Fruit fly (Drosophila melanogaster) whole organism, embryonic: ENCODE data around the gene fzo.

ENCODE experiments used
- CG10366 ChIP-seq: fragments of 200-800 bp; sonication (Bioruptor generic); IDR thresholded peaks from 2 replicates; pipeline ENCODE4 v1.3.6; 2022; ENCODE audit warnings: missing biosample characterization, missing genetic modification characterization
- CG11093 ChIP-seq: fragments of 200-800 bp; sonication (Bioruptor generic); IDR thresholded peaks from 3 replicates; pipeline ENCODE4 v1.3.6; 2022; ENCODE audit warnings: missing biosample characterization, missing genetic modification characterization
- CG13123 ChIP-seq: fragments of 200-800 bp; sonication (Bioruptor generic); optimal IDR thresholded peaks from 2 replicates; lab custom pipeline; 2016; ENCODE audit warnings: missing biosample characterization, missing genetic modification characterization
- CG13894 ChIP-seq: fragments of 200-800 bp; sonication (Bioruptor generic); optimal IDR thresholded peaks from 3 replicates; lab custom pipeline; 2018; ENCODE audit warnings: missing biosample characterization, mild to moderate bottlenecking, missing genetic modification characterization, moderate library complexity
- CG14667 ChIP-seq: fragments of 200-800 bp; sonication (Bioruptor generic); IDR thresholded peaks from 2 replicates; pipeline ENCODE4 v1.3.6; 2022; ENCODE audit warnings: missing biosample characterization, missing genetic modification characterization
- CG15514 ChIP-seq: fragments of 200-800 bp; sonication (Bioruptor generic); optimal IDR thresholded peaks from 3 replicates; lab custom pipeline; 2017; ENCODE audit warnings: missing biosample characterization, missing genetic modification characterization, mild to moderate bottlenecking, moderate library complexity, missing genetic modification reagents
- CG17186 ChIP-seq: fragments of 200-800 bp; sonication (Bioruptor generic); optimal IDR thresholded peaks from 3 replicates; lab custom pipeline; 2017; ENCODE audit warnings: missing biosample characterization, missing genetic modification reagents, missing genetic modification characterization
- CG17568 ChIP-seq: fragments of 200-800 bp; sonication (Bioruptor generic); optimal IDR thresholded peaks from 2 replicates; lab custom pipeline; 2018; ENCODE audit warnings: missing biosample characterization, mild to moderate bottlenecking, missing genetic modification characterization, moderate library complexity
- CG18599 ChIP-seq: fragments of 200-800 bp; sonication (Bioruptor generic); optimal IDR thresholded peaks from 3 replicates; lab custom pipeline; 2017; ENCODE audit warnings: missing biosample characterization, missing genetic modification characterization, mild to moderate bottlenecking, moderate library complexity, missing genetic modification reagents
- CG2678 ChIP-seq: fragments of 200-800 bp; sonication (Bioruptor generic); optimal IDR thresholded peaks from 3 replicates; lab custom pipeline; 2019; ENCODE audit warnings: missing biosample characterization, mild to moderate bottlenecking, missing genetic modification characterization, moderate library complexity
- CG3065 ChIP-seq: fragments of 200-800 bp; sonication (Bioruptor generic); optimal IDR thresholded peaks from 2 replicates; lab custom pipeline; 2016; ENCODE audit warnings: missing biosample characterization, missing genetic modification characterization
- CG31224 ChIP-seq: fragments of 200-800 bp; sonication (Bioruptor generic); IDR thresholded peaks from 2 replicates; pipeline ENCODE4 v1.3.6; 2022; ENCODE audit warnings: missing biosample characterization, missing genetic modification characterization
- CG32767 ChIP-seq: fragments of 200-800 bp; sonication (Bioruptor generic); IDR thresholded peaks from 2 replicates; pipeline ENCODE4 v1.3.6; 2022; ENCODE audit warnings: missing biosample characterization, missing genetic modification characterization
- CG42726 ChIP-seq: fragments of 200-800 bp; sonication (Bioruptor generic); IDR thresholded peaks from 2 replicates; pipeline ENCODE4 v1.3.6; 2022; ENCODE audit warnings: missing biosample characterization, missing genetic modification characterization; ENCODE audit not compliant: partially characterized antibody
- CG6272 ChIP-seq: fragments of 200-800 bp; sonication (Bioruptor generic); IDR thresholded peaks from 2 replicates; pipeline ENCODE4 v1.3.6; 2022; ENCODE audit warnings: missing biosample characterization, missing genetic modification characterization
- CG8765 ChIP-seq: fragments of 200-800 bp; sonication (Bioruptor generic); IDR thresholded peaks from 2 replicates; pipeline ENCODE4 v1.3.6; 2022; ENCODE audit warnings: missing biosample characterization, missing genetic modification characterization
- CG8924 ChIP-seq: fragments of 200-800 bp; optimal IDR thresholded peaks from 3 replicates; lab custom pipeline; 2019; ENCODE audit warnings: missing biosample characterization, mild to moderate bottlenecking, missing genetic modification characterization, moderate library complexity
- Ets65A ChIP-seq: fragments of 200-800 bp; sonication (Bioruptor generic); peaks from one replicate; lab custom pipeline; 2016; ENCODE audit warnings: missing biosample characterization, missing genetic modification characterization
- Fer2 ChIP-seq: fragments of 200-800 bp; sonication (Bioruptor generic); optimal IDR thresholded peaks from 2 replicates; lab custom pipeline; 2018; ENCODE audit warnings: missing biosample characterization, mild to moderate bottlenecking, missing genetic modification characterization, moderate library complexity
- Hr39 ChIP-seq: fragments of >200 bp; optimal IDR thresholded peaks from 2 replicates; lab custom pipeline; 2017
- Lhr ChIP-seq: fragments of 200-800 bp; sonication (Bioruptor generic); optimal IDR thresholded peaks from 3 replicates; lab custom pipeline; 2017; ENCODE audit warnings: mild to moderate bottlenecking, missing biosample characterization, missing genetic modification reagents, missing genetic modification characterization
- Lim3 ChIP-seq: fragments of 200-800 bp; sonication (Bioruptor generic); IDR thresholded peaks from 2 replicates; pipeline ENCODE4 v1.3.6; 2022; ENCODE audit warnings: missing biosample characterization, missing genetic modification characterization
- Mes4 ChIP-seq: fragments of 200-800 bp; sonication (Bioruptor generic); optimal IDR thresholded peaks from 2 replicates; lab custom pipeline; 2016; ENCODE audit warnings: missing biosample characterization, missing genetic modification characterization
- Nf-YB ChIP-seq: fragments of 200-800 bp; sonication (Bioruptor generic); optimal IDR thresholded peaks from 3 replicates; lab custom pipeline; 2019; ENCODE audit warnings: missing biosample characterization, mild to moderate bottlenecking, missing genetic modification characterization, moderate library complexity
- Ravus ChIP-seq: fragments of 200-800 bp; sonication (Bioruptor generic); IDR thresholded peaks from 2 replicates; pipeline ENCODE4 v1.3.6; 2022; ENCODE audit warnings: missing biosample characterization, missing genetic modification characterization
- Sry-β ChIP-seq: fragments of 200-800 bp; sonication (Bioruptor generic); optimal IDR thresholded peaks from 2 replicates; lab custom pipeline; 2018; ENCODE audit warnings: missing biosample characterization, mild to moderate bottlenecking, missing genetic modification characterization, moderate library complexity
- TFAM ChIP-seq: fragments of 200-800 bp; sonication (Bioruptor generic); optimal IDR thresholded peaks from 2 replicates; lab custom pipeline; 2017; ENCODE audit warnings: missing biosample characterization, missing genetic modification characterization, inconsistent platforms
- ara ChIP-seq: fragments of 200-800 bp; sonication (Bioruptor generic); IDR thresholded peaks from 2 replicates; pipeline ENCODE4 v1.3.6; 2022; ENCODE audit warnings: missing biosample characterization, missing genetic modification characterization
- bigmax ChIP-seq: fragments of 200-800 bp; sonication (Bioruptor generic); optimal IDR thresholded peaks from 2 replicates; lab custom pipeline; 2018; ENCODE audit warnings: missing biosample characterization, mild to moderate bottlenecking, missing genetic modification characterization
- bowl ChIP-seq: fragments of 200-800 bp; sonication (Bioruptor generic); IDR thresholded peaks from 2 replicates; pipeline ENCODE4 v1.3.6; 2022; ENCODE audit warnings: missing biosample characterization, missing genetic modification characterization
- cwo ChIP-seq: fragments of 200-800 bp; sonication (Bioruptor generic); optimal IDR thresholded peaks from 3 replicates; lab custom pipeline; 2017; ENCODE audit warnings: missing biosample characterization, missing genetic modification characterization, mild to moderate bottlenecking, moderate library complexity, missing genetic modification reagents
- esg ChIP-seq: fragments of 200-800 bp; sonication (Bioruptor generic); conservative IDR thresholded peaks from 2 replicates; pipeline ENCODE4 v1.3.6; 2022; ENCODE audit warnings: missing biosample characterization, missing genetic modification characterization
- eyg ChIP-seq: fragments of 200-800 bp; sonication (Bioruptor generic); optimal IDR thresholded peaks from 3 replicates; lab custom pipeline; 2016; ENCODE audit warnings: missing biosample characterization, missing genetic modification characterization
- fd64A ChIP-seq: fragments of 200-800 bp; sonication (Bioruptor generic); optimal IDR thresholded peaks from 3 replicates; lab custom pipeline; 2018; ENCODE audit warnings: missing biosample characterization, mild to moderate bottlenecking, missing genetic modification characterization
- grau ChIP-seq: fragments of 200-800 bp; optimal IDR thresholded peaks from 3 replicates; lab custom pipeline; 2019; ENCODE audit warnings: missing biosample characterization, mild to moderate bottlenecking, missing genetic modification characterization, moderate library complexity
- grn ChIP-seq: fragments of 200-800 bp; sonication (Bioruptor generic); optimal IDR thresholded peaks from 3 replicates; lab custom pipeline; 2017; ENCODE audit warnings: missing biosample characterization, missing genetic modification characterization
- gro ChIP-seq: fragments of 200-800 bp; sonication (Bioruptor generic); optimal IDR thresholded peaks from 2 replicates; lab custom pipeline; 2016; ENCODE audit warnings: missing biosample characterization, missing genetic modification characterization
- kay ChIP-seq: fragments of 200-800 bp; sonication (Bioruptor generic); optimal IDR thresholded peaks from 2 replicates; lab custom pipeline; 2016; ENCODE audit warnings: missing biosample characterization, missing genetic modification characterization
- maf-S ChIP-seq: fragments of 200-800 bp; sonication (Bioruptor generic); optimal IDR thresholded peaks from 2 replicates; lab custom pipeline; 2016; ENCODE audit warnings: missing biosample characterization, missing genetic modification characterization
- mirr ChIP-seq: fragments of 200-800 bp; sonication (Bioruptor generic); optimal IDR thresholded peaks from 3 replicates; lab custom pipeline; 2018; ENCODE audit warnings: missing biosample characterization, mild to moderate bottlenecking, missing genetic modification characterization
- sd ChIP-seq: fragments of 200-800 bp; sonication (Bioruptor generic); optimal IDR thresholded peaks from 3 replicates; lab custom pipeline; 2018; ENCODE audit warnings: missing biosample characterization, mild to moderate bottlenecking, missing genetic modification characterization, moderate library complexity
- seq ChIP-seq: fragments of 200-800 bp; sonication (Bioruptor generic); IDR thresholded peaks from 2 replicates; pipeline ENCODE4 v1.3.6; 2022; ENCODE audit warnings: missing biosample characterization, missing genetic modification characterization
- vnd ChIP-seq: fragments of 200-800 bp; sonication (Bioruptor generic); IDR thresholded peaks from 3 replicates; pipeline ENCODE4 v1.3.6; 2022; ENCODE audit warnings: missing biosample characterization, missing genetic modification characterization; ENCODE audit not compliant: partially characterized antibody

The fzo gene

DNA sequence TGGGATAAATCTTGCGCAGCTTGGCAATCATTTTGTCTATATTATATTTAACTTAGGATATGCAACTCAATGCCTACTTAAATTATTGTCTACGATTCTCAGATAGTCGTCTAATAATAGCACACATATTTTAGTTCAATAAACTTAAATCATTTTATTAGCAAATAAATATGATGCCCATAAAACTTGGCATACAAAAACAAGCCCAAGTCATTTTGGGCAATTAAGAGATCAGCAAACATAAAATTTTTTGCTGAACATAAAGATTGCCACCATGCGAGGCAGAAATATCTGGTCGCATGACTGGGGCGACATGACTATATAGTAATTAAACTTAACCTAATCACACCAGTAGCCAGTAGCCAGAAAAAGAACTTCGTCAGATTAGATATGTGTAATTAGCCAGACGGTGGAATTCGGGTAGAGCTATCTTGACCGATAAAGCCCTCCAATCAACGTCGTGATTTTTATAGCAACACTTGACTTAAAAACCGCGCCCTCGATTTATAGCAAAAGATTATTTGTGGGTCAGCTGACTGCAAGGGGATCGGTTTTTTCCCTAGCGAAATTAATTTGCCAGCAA, 42.5 kb downstream of the fzo start, which contains the start of gene CG13829 (continued):
- TF ChIP-seq grau (tag; lab: Kevin White, UChicago) (peak; percentile 7), CG31224 (no peak), bigmax (GFP tag; lab: Kevin White, UChicago) (peak; percentile 29), CG42726 (no peak), CG10366 (no peak), CG2678 (tag; lab: Kevin White, UChicago) (peak; percentile 58), eyg (no peak), CG8765 (no peak), Lhr (GFP tag; lab: Kevin White, UChicago) (no peak), CG14667 (GFP tag; lab: Robert Waterston, UW) (no peak), CG11093 (GFP tag; lab: Robert Waterston, UW) (no peak), CG8924 (no peak), CG13123 (no peak), CG3065 (GFP tag; lab: Kevin White, UChicago) (no peak), cwo (GFP tag; lab: Kevin White, UChicago) (peak; percentile 63), CG32767 (no peak), Lim3 (GFP tag; lab: Robert Waterston, UW) (peak; percentile 21; the same call in 1 of the 2 replicates), Hr39 (lab: Kevin White, UChicago) (no peak), maf-S (no peak), Ravus (GFP tag; lab: Robert Waterston, UW) (no peak), CG15514 (GFP tag; lab: Kevin White, UChicago) (peak; percentile 7), CG17186 (GFP tag; lab: Kevin White, UChicago) (no peak), grn (GFP tag; lab: Kevin White, UChicago) (peak; percentile 82), ara (GFP tag; lab: Robert Waterston, UW) (no peak), gro (GFP tag; lab: Kevin White, UChicago) (peak; percentile 52), CG13894 (peak; percentile 54), sd (tag; lab: Kevin White, UChicago) (peak; percentile 97), Ets65A (GFP tag; lab: Kevin White, UChicago) (peak; percentile 9), CG6272 (GFP tag; lab: Robert Waterston, UW) (no peak), seq (no peak), Sry-β (GFP tag; lab: Kevin White, UChicago) (no peak), vnd (GFP tag; lab: Robert Waterston, UW) (no peak), fd64A (GFP tag; lab: Kevin White, UChicago) (no peak), CG18599 (GFP tag; lab: Kevin White, UChicago) (peak; percentile 57), Nf-YB (GFP tag; lab: Kevin White, UChicago) (peak; percentile 46), CG17568 (no peak), Mes4 (no peak), TFAM (GFP tag; lab: Kevin White, UChicago) (no peak), mirr (GFP tag; lab: Kevin White, UChicago) (peak; percentile 91), Fer2 (no peak), bowl (GFP tag; lab: Robert Waterston, UW) (no peak), kay (GFP tag; lab: Kevin White, UChicago) (no peak), esg (GFP tag; lab: Robert Waterston, UW) (no peak)
